Fruit fly (Drosophila melanogaster): ENCODE measurements around the gene Nhe1.
A peak's percentile ranks its signal among the peaks of the same experiment; 100 is the strongest.

Nhe1 gene

DNA sequence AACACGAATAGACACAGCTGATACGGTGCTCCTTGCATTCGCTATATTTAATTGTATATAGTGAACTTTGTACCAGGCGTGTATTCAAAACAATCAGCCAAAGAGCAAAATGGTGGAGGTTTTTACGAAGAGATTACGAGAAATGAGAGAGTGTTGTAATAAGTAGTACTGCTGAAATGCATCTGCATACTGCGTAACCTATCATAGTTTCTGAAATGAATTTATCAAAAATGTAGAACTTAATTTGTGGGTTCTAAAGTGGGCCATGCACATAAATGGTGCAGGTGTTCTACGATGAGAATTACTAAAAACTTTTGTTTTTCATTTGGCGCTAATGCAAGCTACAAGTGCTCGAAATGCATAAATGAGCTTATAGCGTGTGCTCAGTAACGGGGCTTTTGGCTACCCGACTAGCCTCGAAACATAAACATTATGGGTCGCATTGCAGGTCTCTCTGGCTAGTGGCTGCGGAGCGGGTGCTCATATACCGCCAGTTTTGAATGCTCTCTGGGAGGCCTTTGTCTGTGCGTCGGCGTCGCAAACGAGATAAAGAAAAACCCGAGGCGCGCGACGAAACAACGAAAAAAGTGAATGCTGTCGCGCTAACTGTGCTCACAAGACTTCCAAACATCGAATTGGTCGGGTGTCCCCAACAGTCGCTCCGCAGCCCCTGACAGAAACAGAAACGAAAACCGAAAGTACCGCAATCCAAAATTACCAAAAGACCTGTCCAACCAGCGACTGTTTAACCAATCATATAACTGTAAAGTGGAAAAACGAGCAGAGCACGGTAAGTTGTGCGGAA is 25.1 kb upstream of the Nhe1 start, which contains the start of gene Gs1:
TSS of gene Gs1 (plus strand) at position 612 of the 805 bp plus-strand sequence.
- peak; percentile 2 for TF ChIP-seq CG15710 (tag; optimal IDR thresholded peaks at IDR 0.05)
- TF ChIP-seq D1 (tag; optimal IDR thresholded peaks at IDR 0.05) = no peak
- no peak for TF ChIP-seq CG32121 (GFP tag; IDR thresholded peaks at IDR 0.05)
- peak; percentile 35 for TF ChIP-seq EcR (GFP tag; optimal IDR thresholded peaks at IDR 0.05)
- peak; percentile 39; the same call in 1 of the 3 replicates for TF ChIP-seq fd96Ca (GFP tag; IDR thresholded peaks at IDR 0.05)
- TF ChIP-seq rn (GFP tag; IDR thresholded peaks at IDR 0.05) = no peak
- TF ChIP-seq gl (tag; optimal IDR thresholded peaks at IDR 0.05) = peak; percentile 61
- TF ChIP-seq CG17806 (tag; optimal IDR thresholded peaks at IDR 0.05) = no peak
- peak; percentile 71 for TF ChIP-seq CG12605 (GFP tag; IDR thresholded peaks at IDR 0.05)
- peak; percentile 60; the same call in 2 of the 3 replicates for TF ChIP-seq CG4496 (GFP tag; IDR thresholded peaks at IDR 0.05)
- peak; percentile 52 for TF ChIP-seq CG14655 (GFP tag; optimal IDR thresholded peaks at IDR 0.05)
- TF ChIP-seq Pif1A (GFP tag; optimal IDR thresholded peaks at IDR 0.05) = peak; percentile 17
- no peak for TF ChIP-seq CG8159 (tag; optimal IDR thresholded peaks at IDR 0.05)
- no peak for TF ChIP-seq Snoo (tag; optimal IDR thresholded peaks at IDR 0.05)
- peak; percentile 25 for TF ChIP-seq CG8301 (tag; optimal IDR thresholded peaks at IDR 0.05)
- peak; percentile 79 for TF ChIP-seq Ets98B (GFP tag; IDR thresholded peaks at IDR 0.05)
- TF ChIP-seq CG10348 (GFP tag; IDR thresholded peaks at IDR 0.05) = no peak
- peak; percentile 44 for TF ChIP-seq CG13204 (GFP tag; optimal IDR thresholded peaks at IDR 0.05)
- TF ChIP-seq Pif1B (GFP tag; optimal IDR thresholded peaks at IDR 0.05) = peak; percentile 13
- peak; percentile 34 for TF ChIP-seq CG34367 (tag; optimal IDR thresholded peaks at IDR 0.05)
- no peak for TF ChIP-seq CG9948 (tag; optimal IDR thresholded peaks at IDR 0.05)

DNA sequence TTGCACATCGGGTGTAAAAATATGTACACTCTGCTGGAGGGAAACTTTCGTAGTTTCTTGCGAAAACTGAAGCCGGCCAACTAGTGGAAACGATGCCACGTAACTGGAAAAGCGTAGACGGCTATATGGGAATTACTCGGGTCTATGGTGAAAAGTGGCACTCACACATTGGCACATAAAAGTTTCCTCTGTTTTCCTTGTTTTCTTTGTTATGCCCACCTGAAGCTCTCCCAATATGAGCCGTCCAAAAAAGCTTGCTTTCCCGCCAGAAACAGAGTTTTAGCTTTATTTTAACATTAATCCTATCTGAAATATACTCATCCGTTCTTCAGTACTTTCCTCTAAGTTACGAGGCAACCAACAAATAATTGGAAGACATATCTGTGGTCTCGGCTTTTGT is 24.2 kb upstream of the Nhe1 start, which contains the start of gene CG3164:
TSS of gene CG3164 (minus strand) at position 101 of the 400 bp plus-strand sequence.
- TF ChIP-seq rn (GFP tag; IDR thresholded peaks at IDR 0.05) = no peak
- no peak for TF ChIP-seq CG10348 (GFP tag; IDR thresholded peaks at IDR 0.05)
- TF ChIP-seq Pif1B (GFP tag; optimal IDR thresholded peaks at IDR 0.05) = no peak
- no peak; the same call in 1 of the 2 replicates for TF ChIP-seq Ets98B (GFP tag; IDR thresholded peaks at IDR 0.05)
- no peak for TF ChIP-seq CG4496 (GFP tag; IDR thresholded peaks at IDR 0.05)
- TF ChIP-seq CG8159 (tag; optimal IDR thresholded peaks at IDR 0.05) = no peak
- no peak for TF ChIP-seq D1 (tag; optimal IDR thresholded peaks at IDR 0.05)
- TF ChIP-seq gl (tag; optimal IDR thresholded peaks at IDR 0.05) = no peak
- TF ChIP-seq CG14655 (GFP tag; optimal IDR thresholded peaks at IDR 0.05) = no peak
- TF ChIP-seq CG12605 (GFP tag; IDR thresholded peaks at IDR 0.05) = no peak
- no peak for TF ChIP-seq Pif1A (GFP tag; optimal IDR thresholded peaks at IDR 0.05)
- no peak for TF ChIP-seq CG13204 (GFP tag; optimal IDR thresholded peaks at IDR 0.05)

DNA sequence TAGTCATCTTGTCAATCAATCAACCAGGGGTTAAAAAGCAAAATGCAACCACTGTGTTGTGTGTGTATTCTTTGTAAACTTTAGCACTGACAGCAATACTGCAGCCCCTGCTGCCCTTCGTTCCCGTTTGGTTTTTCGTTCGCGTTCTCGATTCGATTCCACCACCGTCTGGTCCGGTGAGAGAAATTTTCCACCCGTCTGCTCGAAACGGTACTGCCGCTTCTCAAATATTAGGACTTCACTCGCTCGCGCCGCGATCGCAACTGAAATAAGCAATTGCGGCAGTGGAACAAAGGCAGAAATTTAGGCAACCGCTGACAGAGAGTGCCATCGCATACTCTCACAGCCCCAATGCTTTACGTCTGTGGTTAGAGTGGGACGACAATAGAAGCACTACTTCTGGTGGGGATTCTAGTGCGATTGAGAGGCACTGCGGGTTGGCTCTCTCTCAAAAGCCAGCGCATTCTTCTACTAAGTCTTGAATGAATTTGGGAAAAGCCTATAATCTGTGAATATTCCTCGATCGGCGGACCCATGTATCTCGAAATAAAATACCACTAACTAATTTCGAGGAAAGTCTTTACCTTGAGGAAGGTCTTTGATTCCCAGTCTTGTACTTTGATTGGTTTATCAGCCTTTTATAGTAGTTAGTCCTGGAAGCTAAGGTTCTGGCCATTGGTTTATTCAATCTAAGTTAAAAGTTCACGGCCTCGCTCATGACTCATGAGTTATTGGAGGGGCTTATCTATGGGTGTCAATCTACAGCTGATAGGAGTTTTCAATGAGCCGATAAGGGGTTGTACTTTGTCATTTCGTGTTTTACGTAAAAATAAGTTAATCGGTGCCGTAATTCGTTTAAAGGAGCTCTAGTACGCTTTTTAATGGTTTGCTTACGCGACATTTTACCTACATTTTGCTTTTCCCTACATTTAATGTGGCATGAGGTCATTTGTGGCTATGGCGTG is 22.7 kb upstream of the Nhe1 start:
- no peak for TF ChIP-seq CG10348 (GFP tag; IDR thresholded peaks at IDR 0.05)
- peak; percentile 68 for TF ChIP-seq EcR (GFP tag; optimal IDR thresholded peaks at IDR 0.05)
- TF ChIP-seq Ets98B (GFP tag; IDR thresholded peaks at IDR 0.05) = peak; percentile 57; the same call in 1 of the 2 replicates
- TF ChIP-seq CG15710 (tag; optimal IDR thresholded peaks at IDR 0.05) = no peak
- TF ChIP-seq CG8301 (tag; optimal IDR thresholded peaks at IDR 0.05) = no peak
- TF ChIP-seq gl (tag; optimal IDR thresholded peaks at IDR 0.05) = peak; percentile 63
- no peak for TF ChIP-seq rn (GFP tag; IDR thresholded peaks at IDR 0.05)
- no peak for TF ChIP-seq CG9948 (tag; optimal IDR thresholded peaks at IDR 0.05)
- no peak for TF ChIP-seq D1 (tag; optimal IDR thresholded peaks at IDR 0.05)
- TF ChIP-seq CG12605 (GFP tag; IDR thresholded peaks at IDR 0.05) = peak; percentile 80
- peak; percentile 70 for TF ChIP-seq Pif1B (GFP tag; optimal IDR thresholded peaks at IDR 0.05)
- TF ChIP-seq CG17806 (tag; optimal IDR thresholded peaks at IDR 0.05) = no peak
- peak; percentile 61; the same call in 1 of the 3 replicates for TF ChIP-seq fd96Ca (GFP tag; IDR thresholded peaks at IDR 0.05)
- peak; percentile 54 for TF ChIP-seq Pif1A (GFP tag; optimal IDR thresholded peaks at IDR 0.05)
- TF ChIP-seq CG4496 (GFP tag; IDR thresholded peaks at IDR 0.05) = peak; percentile 73
- no peak for TF ChIP-seq CG14655 (GFP tag; optimal IDR thresholded peaks at IDR 0.05)
- peak; percentile 83 for TF ChIP-seq CG13204 (GFP tag; optimal IDR thresholded peaks at IDR 0.05)
- peak; percentile 39 for TF ChIP-seq Snoo (tag; optimal IDR thresholded peaks at IDR 0.05)
- no peak for TF ChIP-seq CG34367 (tag; optimal IDR thresholded peaks at IDR 0.05)
- TF ChIP-seq CG32121 (GFP tag; IDR thresholded peaks at IDR 0.05) = peak; percentile 69
- peak; percentile 12 for TF ChIP-seq CG8159 (tag; optimal IDR thresholded peaks at IDR 0.05)

DNA sequence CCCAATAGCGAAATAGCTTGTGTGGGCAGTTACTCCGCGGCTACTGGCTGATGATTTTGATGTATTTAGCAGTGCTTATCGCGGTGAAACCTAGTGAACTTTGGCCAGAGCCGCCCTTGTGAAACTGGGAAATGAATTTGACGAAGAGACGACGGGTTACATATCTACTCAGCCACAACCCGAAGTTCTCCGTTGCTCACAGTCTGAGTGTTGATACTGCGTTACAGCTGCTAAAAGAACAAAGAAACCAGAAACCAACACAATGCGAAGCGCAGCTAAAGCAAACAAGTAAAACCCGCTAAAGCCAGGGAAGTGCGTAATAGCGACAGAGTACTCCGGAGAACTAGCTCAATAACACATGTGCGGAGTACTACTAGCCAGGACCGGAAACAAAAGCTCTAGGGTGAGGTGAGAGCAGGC is 21.8 kb upstream of the Nhe1 start:
- TF ChIP-seq fd96Ca (GFP tag; IDR thresholded peaks at IDR 0.05) (no peak), gl (tag; optimal IDR thresholded peaks at IDR 0.05) (peak; percentile 35), rn (GFP tag; IDR thresholded peaks at IDR 0.05) (no peak), CG9948 (tag; optimal IDR thresholded peaks at IDR 0.05) (no peak), Ets98B (GFP tag; IDR thresholded peaks at IDR 0.05) (no peak), CG13204 (GFP tag; optimal IDR thresholded peaks at IDR 0.05) (peak; percentile 25), CG8301 (tag; optimal IDR thresholded peaks at IDR 0.05) (no peak), CG17806 (tag; optimal IDR thresholded peaks at IDR 0.05) (no peak), CG10348 (GFP tag; IDR thresholded peaks at IDR 0.05) (no peak), Pif1A (GFP tag; optimal IDR thresholded peaks at IDR 0.05) (peak; percentile 13), CG14655 (GFP tag; optimal IDR thresholded peaks at IDR 0.05) (no peak), CG4496 (GFP tag; IDR thresholded peaks at IDR 0.05) (0 out of 3 replicates have a peak, but pooled peaks have one; percentile 24), CG8159 (tag; optimal IDR thresholded peaks at IDR 0.05) (no peak), D1 (tag; optimal IDR thresholded peaks at IDR 0.05) (no peak), Snoo (tag; optimal IDR thresholded peaks at IDR 0.05) (no peak), CG32121 (GFP tag; IDR thresholded peaks at IDR 0.05) (no peak), CG12605 (GFP tag; IDR thresholded peaks at IDR 0.05) (no peak; the same call in 1 of the 2 replicates), CG15710 (tag; optimal IDR thresholded peaks at IDR 0.05) (no peak), Pif1B (GFP tag; optimal IDR thresholded peaks at IDR 0.05) (peak; percentile 31), EcR (GFP tag; optimal IDR thresholded peaks at IDR 0.05) (peak; percentile 53), CG34367 (tag; optimal IDR thresholded peaks at IDR 0.05) (no peak)
